Worm (Caenorhabditis elegans) whole organism, mixed stage, embryonic: ENCODE results near the gene R13A5.7.

Source experiments
- blmp-1 ChIP-seq: fragments of 150-350 bp; optimal IDR thresholded peaks from 2 replicates; lab custom pipeline; 2014; ENCODE audit warnings: missing biosample characterization, missing genetic modification characterization
- ceh-83 ChIP-seq: fragments of 200-800 bp; sonication (Bioruptor generic); optimal IDR thresholded peaks from 2 replicates; lab custom pipeline; 2018; ENCODE audit warnings: mild to moderate bottlenecking, missing genetic modification characterization, missing compliant biosample characterization
- elt-1 ChIP-seq: sonication (generic microtip); optimal IDR thresholded peaks from 2 replicates; lab custom pipeline; 2017; ENCODE audit warnings: missing genetic modification characterization, mild to moderate bottlenecking, missing compliant biosample characterization, antibody characterized with exemption, moderate library complexity, borderline replicate concordance; ENCODE audit not compliant: insufficient read depth
- mab-5 ChIP-seq: fragments of 150-350 bp; optimal IDR thresholded peaks from 2 replicates; lab custom pipeline; 2014; ENCODE audit warnings: missing biosample characterization, missing genetic modification characterization
- nhr-237 ChIP-seq: fragments of 150-350 bp; optimal IDR thresholded peaks from 2 replicates; lab custom pipeline; 2014; ENCODE audit warnings: missing biosample characterization, missing genetic modification characterization
- nhr-28 ChIP-seq: fragments of 150-350 bp; optimal IDR thresholded peaks from 2 replicates; lab custom pipeline; 2014; ENCODE audit warnings: missing biosample characterization, missing genetic modification characterization
- nhr-76 ChIP-seq: sonication (generic microtip); optimal IDR thresholded peaks from 2 replicates; lab custom pipeline; 2017; ENCODE audit warnings: missing biosample characterization, missing genetic modification characterization
- unc-120 ChIP-seq: sonication (generic microtip); optimal IDR thresholded peaks from 2 replicates; lab custom pipeline; 2017; ENCODE audit warnings: missing genetic modification characterization, missing compliant biosample characterization; ENCODE audit not compliant: poor library complexity, severe bottlenecking
- unc-39 ChIP-seq: fragments of 150-350 bp; optimal IDR thresholded peaks from 2 replicates; lab custom pipeline; 2014; ENCODE audit warnings: missing biosample characterization, missing genetic modification characterization
- ztf-11 ChIP-seq: fragments of 150-350 bp; optimal IDR thresholded peaks from 2 replicates; lab custom pipeline; 2014; ENCODE audit warnings: missing biosample characterization, missing genetic modification characterization

DNA sequence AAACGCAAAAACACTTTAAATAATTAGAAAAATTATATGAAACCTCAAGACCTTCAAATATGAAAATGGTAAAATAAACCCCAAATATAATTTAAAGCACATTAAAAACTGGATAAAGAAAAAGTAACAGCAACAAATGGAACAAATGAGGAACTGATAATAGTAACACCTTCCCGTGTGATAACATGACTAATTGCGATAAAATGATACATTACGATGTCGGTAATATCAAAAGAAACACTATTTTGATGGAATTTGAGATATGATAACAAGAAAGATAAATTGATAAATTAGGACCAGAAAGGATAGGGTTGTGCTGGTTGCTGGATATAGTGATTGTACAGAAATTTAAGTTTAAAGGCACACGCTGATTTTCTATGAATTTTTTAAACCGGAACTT lies 27.9 kb downstream of the R13A5.7 start:
- TF ChIP-seq mab-5 (tag; lab: Kevin White, UChicago) (no peak), ztf-11 (tag; lab: Kevin White, UChicago) (no peak), unc-120 (tag; lab: Kevin White, UChicago) (no peak), blmp-1 (no peak), nhr-28 (tag; lab: Kevin White, UChicago) (no peak), unc-39 (tag; lab: Kevin White, UChicago) (no peak), ceh-83 (GFP tag; lab: Kevin White, UChicago) (no peak), nhr-76 (tag; lab: Kevin White, UChicago) (no peak), elt-1 (tag; lab: Kevin White, UChicago) (no peak), nhr-237 (tag; lab: Kevin White, UChicago) (no peak)
